Worm (Caenorhabditis elegans) whole organism, mixed stage, embryonic: ENCODE data around the gene btb-5.

ENCODE experiments used
- M03D4.4 ChIP-seq: sonication (generic microtip); optimal IDR thresholded peaks from 2 replicates; lab custom pipeline; 2017; ENCODE audit warnings: mild to moderate bottlenecking, missing genetic modification characterization, missing compliant biosample characterization
- bed-3 ChIP-seq: fragments of 200-800 bp; sonication (Bioruptor generic); optimal IDR thresholded peaks from 3 replicates; lab custom pipeline; 2018; ENCODE audit warnings: mild to moderate bottlenecking, missing genetic modification characterization, moderate library complexity, missing compliant biosample characterization
- blmp-1 ChIP-seq: fragments of 150-350 bp; optimal IDR thresholded peaks from 2 replicates; lab custom pipeline; 2014; ENCODE audit warnings: missing biosample characterization, missing genetic modification characterization
- ceh-39 ChIP-seq: fragments of 150-350 bp; optimal IDR thresholded peaks from 2 replicates; lab custom pipeline; 2014; ENCODE audit warnings: missing biosample characterization, missing genetic modification characterization
- ceh-43 ChIP-seq: fragments of 200-800 bp; sonication (Bioruptor generic); optimal IDR thresholded peaks from 2 replicates; lab custom pipeline; 2018; ENCODE audit warnings: mild to moderate bottlenecking, missing genetic modification characterization, moderate library complexity, missing compliant biosample characterization
- ces-1 ChIP-seq: fragments of 150-350 bp; optimal IDR thresholded peaks from 2 replicates; lab custom pipeline; 2014; ENCODE audit warnings: missing biosample characterization, missing genetic modification reagents, missing genetic modification characterization
- cnd-1 ChIP-seq: fragments of 200-800 bp; sonication (Bioruptor generic); optimal IDR thresholded peaks from 2 replicates; lab custom pipeline; 2018; ENCODE audit warnings: mild to moderate bottlenecking, missing genetic modification characterization, missing compliant biosample characterization
- drap-1 ChIP-seq: fragments of 200-800 bp; sonication (Bioruptor generic); optimal IDR thresholded peaks from 3 replicates; lab custom pipeline; 2018; ENCODE audit warnings: mild to moderate bottlenecking, missing genetic modification characterization, missing compliant biosample characterization
- elt-1 ChIP-seq: sonication (generic microtip); optimal IDR thresholded peaks from 2 replicates; lab custom pipeline; 2017; ENCODE audit warnings: missing genetic modification characterization, mild to moderate bottlenecking, missing compliant biosample characterization, antibody characterized with exemption, moderate library complexity, borderline replicate concordance; ENCODE audit not compliant: insufficient read depth
- elt-3 ChIP-seq: fragments of 150-350 bp; optimal IDR thresholded peaks from 2 replicates; lab custom pipeline; 2014; ENCODE audit warnings: missing biosample characterization, missing genetic modification characterization
- flh-1 ChIP-seq: fragments of 200-800 bp; sonication (Bioruptor generic); optimal IDR thresholded peaks from 2 replicates; lab custom pipeline; 2018; ENCODE audit warnings: mild to moderate bottlenecking, missing genetic modification characterization, moderate library complexity, missing compliant biosample characterization
- ham-2 ChIP-seq: fragments of 200-800 bp; sonication (Bioruptor generic); optimal IDR thresholded peaks from 2 replicates; lab custom pipeline; 2018; ENCODE audit warnings: mild to moderate bottlenecking, missing genetic modification characterization, missing compliant biosample characterization
- hlh-1 ChIP-seq: fragments of 150-350 bp; optimal IDR thresholded peaks from 2 replicates; lab custom pipeline; 2014; ENCODE audit warnings: missing biosample characterization, missing genetic modification reagents, missing genetic modification characterization
- lsy-2 ChIP-seq: fragments of 150-350 bp; optimal IDR thresholded peaks from 2 replicates; lab custom pipeline; 2014; ENCODE audit warnings: missing biosample characterization, missing genetic modification characterization
- mep-1 ChIP-seq: fragments of 150-350 bp; optimal IDR thresholded peaks from 2 replicates; lab custom pipeline; 2017; ENCODE audit warnings: missing biosample characterization, missing genetic modification reagents, missing genetic modification characterization, inconsistent platforms
- nhr-12 ChIP-seq: fragments of 150-350 bp; optimal IDR thresholded peaks from 2 replicates; lab custom pipeline; 2014; ENCODE audit warnings: missing biosample characterization, missing genetic modification characterization
- nhr-2 ChIP-seq: fragments of 150-350 bp; optimal IDR thresholded peaks from 2 replicates; lab custom pipeline; 2014; ENCODE audit warnings: missing biosample characterization, missing genetic modification characterization
- nhr-237 ChIP-seq: fragments of 150-350 bp; optimal IDR thresholded peaks from 2 replicates; lab custom pipeline; 2014; ENCODE audit warnings: missing biosample characterization, missing genetic modification characterization
- nhr-28 ChIP-seq: fragments of 150-350 bp; optimal IDR thresholded peaks from 2 replicates; lab custom pipeline; 2014; ENCODE audit warnings: missing biosample characterization, missing genetic modification characterization
- nhr-76 ChIP-seq: sonication (generic microtip); optimal IDR thresholded peaks from 2 replicates; lab custom pipeline; 2017; ENCODE audit warnings: missing biosample characterization, missing genetic modification characterization
- pha-4 ChIP-seq: fragments of 150-350 bp; optimal IDR thresholded peaks from 2 replicates; lab custom pipeline; 2018; ENCODE audit warnings: missing biosample characterization, missing genetic modification reagents, missing genetic modification characterization
- snpc-4 ChIP-seq: fragments of 150-350 bp; optimal IDR thresholded peaks from 2 replicates; lab custom pipeline; 2014; ENCODE audit warnings: missing biosample characterization, missing genetic modification characterization
- sptf-1 ChIP-seq: sonication (generic microtip); optimal IDR thresholded peaks from 2 replicates; lab custom pipeline; 2017; ENCODE audit warnings: mild to moderate bottlenecking, missing genetic modification characterization, moderate library complexity, missing compliant biosample characterization
- tbx-8 ChIP-seq: fragments of 200-800 bp; sonication (Bioruptor generic); optimal IDR thresholded peaks from 2 replicates; lab custom pipeline; 2018; ENCODE audit warnings: mild to moderate bottlenecking, missing genetic modification characterization, moderate library complexity, missing compliant biosample characterization
- unc-120 ChIP-seq: sonication (generic microtip); optimal IDR thresholded peaks from 2 replicates; lab custom pipeline; 2017; ENCODE audit warnings: missing genetic modification characterization, missing compliant biosample characterization; ENCODE audit not compliant: poor library complexity, severe bottlenecking
- unc-39 ChIP-seq: fragments of 150-350 bp; optimal IDR thresholded peaks from 2 replicates; lab custom pipeline; 2014; ENCODE audit warnings: missing biosample characterization, missing genetic modification characterization
- unc-62 ChIP-seq: fragments of 150-350 bp; optimal IDR thresholded peaks from 2 replicates; lab custom pipeline; 2014; ENCODE audit warnings: missing biosample characterization, missing genetic modification reagents, missing genetic modification characterization
- ztf-11 ChIP-seq: fragments of 150-350 bp; optimal IDR thresholded peaks from 2 replicates; lab custom pipeline; 2014; ENCODE audit warnings: missing biosample characterization, missing genetic modification characterization

btb-5 gene

ce11 chrIII:86316-86715 lies 25.4 kb upstream of the btb-5 start, which contains the start of gene attf-3 (continued):
- TF ChIP-seq ceh-43 (GFP tag; lab: Kevin White, UChicago) (no peak), M03D4.4 (tag; lab: Kevin White, UChicago) (no peak)
- TF ChIP-seq, all 35 proteins: peak for 8

- no peak for TF ChIP-seq unc-120 (tag; lab: Kevin White, UChicago)
- TF ChIP-seq bed-3 (GFP tag; lab: Kevin White, UChicago), result no peak
- no peak for TF ChIP-seq unc-39 (tag; lab: Kevin White, UChicago)
- no peak for TF ChIP-seq lsy-2 (tag; lab: Kevin White, UChicago)
- no peak for TF ChIP-seq mep-1 (tag; lab: Kevin White, UChicago)
- TF ChIP-seq unc-62 (GFP tag; lab: Kevin White, UChicago), result no peak
- TF ChIP-seq nhr-237 (tag; lab: Kevin White, UChicago), result no peak
- no peak for TF ChIP-seq sptf-1 (tag; lab: Kevin White, UChicago)
- no peak for TF ChIP-seq nhr-76
- no peak for TF ChIP-seq drap-1 (GFP tag; lab: Kevin White, UChicago)
- TF ChIP-seq snpc-4 (tag; lab: Kevin White, UChicago), result no peak
Observed at ce11 chrIII:84372-84771, 23.4 kb upstream of the btb-5 start.

ce11 chrIII:72078-72477 lies 11.1 kb upstream of the btb-5 start:
- TF ChIP-seq ceh-43 (GFP tag; lab: Kevin White, UChicago), result no peak
- TF ChIP-seq unc-39 (tag; lab: Kevin White, UChicago), result no peak
- no peak for TF ChIP-seq snpc-4 (tag; lab: Kevin White, UChicago)
- TF ChIP-seq ceh-39, result no peak
- TF ChIP-seq unc-120 (tag; lab: Kevin White, UChicago), result no peak
- TF ChIP-seq ces-1 (GFP tag; lab: Kevin White, UChicago), result no peak
- no peak for TF ChIP-seq ham-2 (GFP tag; lab: Kevin White, UChicago)
- TF ChIP-seq pha-4 (tag; lab: Kevin White, UChicago), result no peak
- no peak for TF ChIP-seq sptf-1 (tag; lab: Kevin White, UChicago)
- TF ChIP-seq lsy-2 (tag; lab: Kevin White, UChicago), result no peak
- TF ChIP-seq nhr-237 (tag; lab: Kevin White, UChicago), result no peak
- no peak for TF ChIP-seq bed-3 (GFP tag; lab: Kevin White, UChicago)
- no peak for TF ChIP-seq flh-1
- TF ChIP-seq M03D4.4 (tag; lab: Kevin White, UChicago), result no peak
- no peak for TF ChIP-seq nhr-76
- TF ChIP-seq cnd-1, result no peak
- TF ChIP-seq, all 35 proteins: peak for 0

- TF ChIP-seq ceh-39 (no peak), ham-2 (GFP tag; lab: Kevin White, UChicago) (no peak), unc-62 (GFP tag; lab: Kevin White, UChicago) (no peak), flh-1 (no peak), bed-3 (GFP tag; lab: Kevin White, UChicago) (no peak), cnd-1 (no peak), drap-1 (GFP tag; lab: Kevin White, UChicago) (no peak), unc-39 (tag; lab: Kevin White, UChicago) (no peak), elt-1 (tag; lab: Kevin White, UChicago) (no peak), pha-4 (tag; lab: Kevin White, UChicago) (no peak), elt-3 (tag; lab: Kevin White, UChicago) (no peak), lsy-2 (tag; lab: Kevin White, UChicago) (no peak), ceh-43 (GFP tag; lab: Kevin White, UChicago) (no peak), blmp-1 (tag; lab: Kevin White, UChicago) (no peak), sptf-1 (tag; lab: Kevin White, UChicago) (no peak), ces-1 (GFP tag; lab: Kevin White, UChicago) (no peak), mep-1 (tag; lab: Kevin White, UChicago) (no peak), nhr-2 (tag; lab: Kevin White, UChicago) (no peak)
Observed at ce11 chrIII:69652-70051, 8.7 kb upstream of the btb-5 start, which contains the start of gene spt-4. Gene spt-4, minus strand, starts transcription at chrIII:69752.

ce11 chrIII:67025-67424 lies 6.1 kb upstream of the btb-5 start:
- TF ChIP-seq hlh-1 (tag; lab: Kevin White, UChicago), result peak; percentile 67
- peak; percentile 46 for TF ChIP-seq unc-62 (GFP tag; lab: Kevin White, UChicago)
- peak; percentile 53 for TF ChIP-seq sptf-1 (tag; lab: Kevin White, UChicago)
- TF ChIP-seq ztf-11 (tag; lab: Kevin White, UChicago), result no peak
- peak; percentile 75 for TF ChIP-seq unc-120 (tag; lab: Kevin White, UChicago)
- no peak for TF ChIP-seq ham-2 (GFP tag; lab: Kevin White, UChicago)
- TF ChIP-seq ces-1 (GFP tag; lab: Kevin White, UChicago), result peak; percentile 6
- no peak for TF ChIP-seq ceh-39
- no peak for TF ChIP-seq nhr-28 (tag; lab: Kevin White, UChicago)
- no peak for TF ChIP-seq nhr-12 (tag; lab: Kevin White, UChicago)
- TF ChIP-seq tbx-8 (GFP tag; lab: Kevin White, UChicago), result no peak
